Worm (Caenorhabditis elegans) whole organism, L2 larva: ENCODE data around the gene Y27F2A.11.

ENCODE experiments used
- ceh-82 ChIP-seq: fragments of 150-350 bp; optimal IDR thresholded peaks from 2 replicates; lab custom pipeline; 2014; ENCODE audit warnings: missing biosample characterization, missing genetic modification characterization
- crh-2 ChIP-seq: sonication (generic microtip); optimal IDR thresholded peaks from 2 replicates; lab custom pipeline; 2017; ENCODE audit warnings: missing biosample characterization, missing genetic modification characterization
- egl-27 ChIP-seq: sonication (generic microtip); optimal IDR thresholded peaks from 3 replicates; lab custom pipeline; 2017; ENCODE audit warnings: missing biosample characterization, missing genetic modification reagents, missing genetic modification characterization
- nhr-23 ChIP-seq: fragments of 150-350 bp; optimal IDR thresholded peaks from 2 replicates; lab custom pipeline; 2014; ENCODE audit warnings: missing biosample characterization, missing genetic modification reagents, missing genetic modification characterization
- peb-1 ChIP-seq: fragments of 150-350 bp; optimal IDR thresholded peaks from 2 replicates; lab custom pipeline; 2014; ENCODE audit warnings: missing biosample characterization, missing genetic modification characterization
- snpc-4 ChIP-seq: fragments of 150-350 bp; optimal IDR thresholded peaks from 2 replicates; lab custom pipeline; 2014; ENCODE audit warnings: missing biosample characterization, missing genetic modification characterization
- unc-62 ChIP-seq: fragments of 150-350 bp; optimal IDR thresholded peaks from 2 replicates; lab custom pipeline; 2014; ENCODE audit warnings: missing biosample characterization, missing genetic modification reagents, missing genetic modification characterization

ce11 chrII:3206423-3206989 is 17.4 kb downstream of the Y27F2A.11 start, which contains the start of the genes ZC239.20 and ZC239.21:
- no peak for TF ChIP-seq ceh-82 (tag; lab: Kevin White, UChicago)
- no peak for TF ChIP-seq unc-62 (GFP tag; lab: Kevin White, UChicago)
- TF ChIP-seq egl-27: no peak
- TF ChIP-seq nhr-23 (tag; lab: Kevin White, UChicago): no peak
- TF ChIP-seq crh-2 (tag; lab: Kevin White, UChicago): no peak
- no peak for TF ChIP-seq peb-1 (tag; lab: Kevin White, UChicago)
- TF ChIP-seq snpc-4 (tag; lab: Kevin White, UChicago): no peak
